Worm (Caenorhabditis elegans) whole organism, L4 larva: ENCODE measurements around the gene C40H5.2.

Experiments
- F10B5.3 ChIP-seq: sonication (generic microtip); optimal IDR thresholded peaks from 2 replicates; lab custom pipeline; 2016; ENCODE audit warnings: mild to moderate bottlenecking, missing genetic modification characterization, missing compliant biosample characterization
- F49E8.2 ChIP-seq: sonication (generic microtip); optimal IDR thresholded peaks from 2 replicates; lab custom pipeline; 2016; ENCODE audit warnings: missing compliant biosample characterization, mild to moderate bottlenecking, missing genetic modification characterization, borderline replicate concordance
- R02D3.7 ChIP-seq: fragments of 150-350 bp; sonication (generic microtip); optimal IDR thresholded peaks from 3 replicates; lab custom pipeline; 2014; ENCODE audit warnings: missing biosample characterization, missing genetic modification characterization
- T26A8.4 ChIP-seq: fragments of 200-800 bp; sonication (Bioruptor generic); IDR thresholded peaks from 2 replicates; pipeline ENCODE4 v1.3.6; 2022; ENCODE audit warnings: missing genetic modification characterization, missing compliant biosample characterization
- Y75B8A.6 ChIP-seq: fragments of 200-800 bp; sonication (Bioruptor generic); IDR thresholded peaks from 2 replicates; pipeline ENCODE4 v1.3.6; 2022; ENCODE audit warnings: missing genetic modification reagents, missing genetic modification characterization, missing compliant biosample characterization
- ZK337.2 ChIP-seq: fragments of 200-800 bp; sonication (Bioruptor generic); IDR thresholded peaks from 2 replicates; pipeline ENCODE4 v1.3.6; 2022; ENCODE audit warnings: missing genetic modification reagents, missing genetic modification characterization, missing compliant biosample characterization
- ZK546.5 ChIP-seq, 2 experiments: sonication (generic microtip); optimal IDR thresholded peaks; 2 replicates each; lab custom pipeline; 2017; ENCODE audit warnings: missing biosample characterization in 2 of 2, missing genetic modification characterization in 2 of 2
- aha-1 ChIP-seq: fragments of 150-350 bp; peaks from one replicate; lab custom pipeline; 2014; ENCODE audit warnings: missing biosample characterization, missing genetic modification characterization
- arid-1 ChIP-seq: fragments of 200-800 bp; sonication (Bioruptor generic); conservative IDR thresholded peaks from 2 replicates; pipeline ENCODE4 v1.3.6; 2022; ENCODE audit warnings: missing genetic modification reagents, missing genetic modification characterization, missing compliant biosample characterization
- attf-4 ChIP-seq: sonication (generic microtip); optimal IDR thresholded peaks from 3 replicates; lab custom pipeline; 2017; ENCODE audit warnings: missing biosample characterization, missing genetic modification characterization
- ceh-20 ChIP-seq: fragments of 200-800 bp; sonication (Bioruptor generic); IDR thresholded peaks from 2 replicates; pipeline ENCODE4 v1.3.6; 2022; ENCODE audit warnings: missing genetic modification reagents, missing genetic modification characterization, missing compliant biosample characterization
- ceh-28 ChIP-seq: fragments of 150-350 bp; optimal IDR thresholded peaks from 2 replicates; lab custom pipeline; 2014; ENCODE audit warnings: missing biosample characterization, missing genetic modification reagents, missing genetic modification characterization
- ceh-44 ChIP-seq: fragments of 200-800 bp; sonication (Bioruptor generic); IDR thresholded peaks from 2 replicates; pipeline ENCODE4 v1.3.6; 2022; ENCODE audit warnings: missing genetic modification reagents, missing genetic modification characterization, missing compliant biosample characterization
- ceh-82 ChIP-seq: sonication (generic microtip); optimal IDR thresholded peaks from 2 replicates; lab custom pipeline; 2017; ENCODE audit warnings: missing biosample characterization, missing genetic modification characterization
- ces-1 ChIP-seq: fragments of 150-350 bp; sonication (generic microtip); optimal IDR thresholded peaks from 4 replicates; lab custom pipeline; 2014; ENCODE audit warnings: missing biosample characterization, missing genetic modification reagents, missing genetic modification characterization
- cey-2 ChIP-seq: sonication (generic microtip); optimal IDR thresholded peaks from 3 replicates; lab custom pipeline; 2017; ENCODE audit warnings: missing genetic modification characterization, mild to moderate bottlenecking, missing compliant biosample characterization, antibody characterized with exemption, borderline replicate concordance; ENCODE audit not compliant: insufficient read depth
- ctbp-1 ChIP-seq: fragments of 200-800 bp; sonication (Bioruptor generic); IDR thresholded peaks from 2 replicates; pipeline ENCODE4 v1.3.6; 2022; ENCODE audit warnings: missing genetic modification reagents, missing genetic modification characterization, missing compliant biosample characterization
- daf-8 ChIP-seq: fragments of 200-800 bp; sonication (Bioruptor generic); IDR thresholded peaks from 2 replicates; pipeline ENCODE4 v1.3.6; 2022; ENCODE audit warnings: missing genetic modification characterization, missing compliant biosample characterization
- dmd-6 ChIP-seq: fragments of 200-800 bp; sonication (Bioruptor generic); IDR thresholded peaks from 2 replicates; pipeline ENCODE4 v1.3.6; 2022; ENCODE audit warnings: missing genetic modification reagents, missing genetic modification characterization, missing compliant biosample characterization
- dmd-9 ChIP-seq: fragments of 200-800 bp; sonication (Bioruptor generic); IDR thresholded peaks from 2 replicates; pipeline ENCODE4 v1.3.6; 2022; ENCODE audit warnings: missing genetic modification reagents, missing genetic modification characterization, missing compliant biosample characterization
- duxl-1 ChIP-seq: sonication (generic microtip); optimal IDR thresholded peaks from 2 replicates; lab custom pipeline; 2016; ENCODE audit warnings: mild to moderate bottlenecking, missing genetic modification characterization, moderate library complexity, missing compliant biosample characterization; ENCODE audit not compliant: poor library complexity
- dve-1 ChIP-seq: sonication (generic microtip); optimal IDR thresholded peaks from 2 replicates; lab custom pipeline; 2017; ENCODE audit warnings: antibody characterized with exemption, mild to moderate bottlenecking, missing genetic modification characterization, missing compliant biosample characterization; ENCODE audit not compliant: insufficient read depth
- egl-43 ChIP-seq: fragments of 200-800 bp; sonication (Bioruptor generic); IDR thresholded peaks from 2 replicates; pipeline ENCODE4 v1.3.6; 2022; ENCODE audit warnings: missing genetic modification reagents, missing genetic modification characterization, missing compliant biosample characterization
- gei-8 ChIP-seq: fragments of 200-800 bp; sonication (Bioruptor generic); optimal IDR thresholded peaks from 2 replicates; lab custom pipeline; 2018; ENCODE audit warnings: mild to moderate bottlenecking, missing genetic modification characterization, missing compliant biosample characterization
- hif-1 ChIP-seq, 2 experiments: sonication (generic microtip); optimal IDR thresholded peaks; 2 replicates each; lab custom pipeline; 2016 to 2017; ENCODE audit warnings: missing compliant biosample characterization in 2 of 2, missing genetic modification characterization in 2 of 2, missing genetic modification reagents in 2 of 2, missing genotype in 2 of 2, mild to moderate bottlenecking in 1 of 2
- hlh-11 ChIP-seq: fragments of 200-800 bp; sonication (Bioruptor generic); optimal IDR thresholded peaks from 2 replicates; lab custom pipeline; 2018; ENCODE audit warnings: mild to moderate bottlenecking, missing genetic modification characterization, missing compliant biosample characterization
- hlh-30 ChIP-seq: sonication (generic microtip); optimal IDR thresholded peaks from 2 replicates; lab custom pipeline; 2017; ENCODE audit warnings: antibody characterized with exemption, mild to moderate bottlenecking, missing genetic modification characterization, missing compliant biosample characterization; ENCODE audit not compliant: insufficient read depth
- hmg-1.1 ChIP-seq: fragments of 200-800 bp; sonication (Bioruptor generic); IDR thresholded peaks from 2 replicates; pipeline ENCODE4 v1.3.6; 2022; ENCODE audit warnings: missing genetic modification reagents, missing genetic modification characterization, missing compliant biosample characterization
- lim-7 ChIP-seq: fragments of 200-800 bp; sonication (Bioruptor generic); IDR thresholded peaks from 2 replicates; pipeline ENCODE4 v1.3.6; 2022; ENCODE audit warnings: missing genetic modification characterization, missing compliant biosample characterization
- lin-38 ChIP-seq: fragments of 200-800 bp; sonication (Bioruptor generic); IDR thresholded peaks from 2 replicates; pipeline ENCODE4 v1.3.6; 2022; ENCODE audit warnings: missing genetic modification reagents, missing genetic modification characterization, missing compliant biosample characterization
- lir-3 ChIP-seq: sonication (generic microtip); optimal IDR thresholded peaks from 2 replicates; lab custom pipeline; 2016; ENCODE audit warnings: mild to moderate bottlenecking, missing genetic modification characterization, missing compliant biosample characterization
- mep-1 ChIP-seq: fragments of 150-350 bp; sonication (generic microtip); optimal IDR thresholded peaks from 3 replicates; lab custom pipeline; 2014; ENCODE audit warnings: missing biosample characterization, missing genetic modification characterization
- mes-2 ChIP-seq: sonication (generic microtip); optimal IDR thresholded peaks from 2 replicates; lab custom pipeline; 2016; ENCODE audit warnings: missing genotype, mild to moderate bottlenecking, missing genetic modification characterization, missing compliant biosample characterization; ENCODE audit not compliant: poor library complexity, severe bottlenecking
- nhr-10 ChIP-seq: fragments of 150-350 bp; optimal IDR thresholded peaks from 2 replicates; lab custom pipeline; 2014; ENCODE audit warnings: missing biosample characterization, missing genetic modification characterization
- nhr-102 ChIP-seq: sonication (generic microtip); optimal IDR thresholded peaks from 2 replicates; lab custom pipeline; 2016; ENCODE audit warnings: mild to moderate bottlenecking, missing genetic modification characterization, moderate library complexity, missing compliant biosample characterization
- nhr-42 ChIP-seq: fragments of 200-800 bp; sonication (Bioruptor generic); IDR thresholded peaks from 2 replicates; pipeline ENCODE4 v1.3.6; 2022; ENCODE audit warnings: missing genetic modification characterization, missing compliant biosample characterization
- nhr-48 ChIP-seq: sonication (generic microtip); optimal IDR thresholded peaks from 2 replicates; lab custom pipeline; 2016; ENCODE audit warnings: mild to moderate bottlenecking, missing genetic modification characterization, missing compliant biosample characterization
- pha-4 ChIP-seq, 2 experiments: fragments of 150-350 bp in 1 of 2; fragments of 200-800 bp in 1 of 2; sonication (Bioruptor generic) in 1 of 2; IDR thresholded peaks in 1 of 2; optimal IDR thresholded peaks in 1 of 2; 2 replicates each; pipeline versions ENCODE4 v1.3.6 to Lab custom; 2014 to 2022; ENCODE audit warnings: missing genetic modification characterization in 2 of 2, missing genetic modification reagents in 2 of 2, missing biosample characterization in 1 of 2, missing compliant biosample characterization in 1 of 2
- php-3 ChIP-seq: fragments of 200-800 bp; sonication (Bioruptor generic); IDR thresholded peaks from 2 replicates; pipeline ENCODE4 v1.3.6; 2022; ENCODE audit warnings: missing genetic modification reagents, missing genetic modification characterization, missing compliant biosample characterization
- pqm-1 ChIP-seq: sonication (generic microtip); optimal IDR thresholded peaks from 2 replicates; lab custom pipeline; 2017; ENCODE audit warnings: missing biosample characterization, missing genetic modification characterization
- saeg-2 ChIP-seq: fragments of 200-800 bp; sonication (Bioruptor generic); IDR thresholded peaks from 2 replicates; pipeline ENCODE4 v1.3.6; 2022; ENCODE audit warnings: missing genetic modification reagents, missing genetic modification characterization, missing compliant biosample characterization
- set-16 ChIP-seq: fragments of 200-800 bp; sonication (Bioruptor generic); IDR thresholded peaks from 2 replicates; pipeline ENCODE4 v1.3.6; 2022; ENCODE audit warnings: missing genetic modification reagents, missing genetic modification characterization, missing compliant biosample characterization
- skn-1 ChIP-seq: fragments of 150-350 bp; optimal IDR thresholded peaks from 2 replicates; lab custom pipeline; 2014; ENCODE audit warnings: missing biosample characterization, missing genetic modification characterization
- snpc-4 ChIP-seq: fragments of 150-350 bp; optimal IDR thresholded peaks from 2 replicates; lab custom pipeline; 2014; ENCODE audit warnings: missing biosample characterization, missing genetic modification characterization
- tra-1 ChIP-seq: fragments of 200-800 bp; sonication (Bioruptor generic); IDR thresholded peaks from 2 replicates; pipeline ENCODE4 v1.3.6; 2022; ENCODE audit warnings: missing genetic modification reagents, missing genetic modification characterization, missing compliant biosample characterization
- unc-39 ChIP-seq: sonication (generic microtip); optimal IDR thresholded peaks from 2 replicates; lab custom pipeline; 2017; ENCODE audit warnings: missing biosample characterization, missing genetic modification characterization
- unc-62 ChIP-seq, 3 experiments: fragments of 150-350 bp in 1 of 3; sonication (generic microtip); optimal IDR thresholded peaks in 2 of 3; peaks in 1 of 3; 1 replicate in 1 of 3; 2 replicates in 2 of 3; lab custom pipeline; 2014 to 2017; ENCODE audit warnings: missing biosample characterization in 3 of 3, missing genetic modification characterization in 3 of 3, missing genetic modification reagents in 3 of 3, missing genotype in 1 of 3

The C40H5.2 gene

ce11 chrX:11791364-11792221, 45.7 kb downstream of the C40H5.2 start (continued):
- TF ChIP-seq nhr-48 (tag; lab: Kevin White, UChicago), result peak; percentile 65
- TF ChIP-seq php-3, result peak; percentile 36; the same call in 1 of the 2 replicates
- no peak for TF ChIP-seq attf-4
- TF ChIP-seq set-16 (GFP tag; lab: Robert Waterston, UW), result peak; percentile 50
- peak; percentile 73 to 97 for TF ChIP-seq unc-62 (GFP tag; optimal IDR thresholded peaks at IDR 0.05 in 1 of 2; lab: Kevin White, UChicago)
- TF ChIP-seq unc-62 (tag; optimal IDR thresholded peaks at IDR 0.05; lab: Kevin White, UChicago), result no peak
- no peak for TF ChIP-seq cey-2 (tag; lab: Kevin White, UChicago)
- TF ChIP-seq Y75B8A.6 (GFP tag; lab: Robert Waterston, UW), result no peak
- TF ChIP-seq duxl-1, result no peak
- TF ChIP-seq daf-8 (GFP tag; lab: Robert Waterston, UW), result no peak
- TF ChIP-seq F10B5.3 (tag; lab: Kevin White, UChicago), result peak; percentile 60
- no peak for TF ChIP-seq lir-3 (tag; lab: Kevin White, UChicago)
- no peak for TF ChIP-seq ctbp-1 (GFP tag; lab: Robert Waterston, UW)
- TF ChIP-seq T26A8.4 (GFP tag; lab: Robert Waterston, UW), result no peak
- no peak for TF ChIP-seq ZK337.2 (GFP tag; lab: Robert Waterston, UW)
- TF ChIP-seq hlh-30, result peak; percentile 84
- no peak for TF ChIP-seq ceh-82
- TF ChIP-seq mep-1 (tag; lab: Kevin White, UChicago), result no peak
- peak; percentile 88 for TF ChIP-seq hlh-11 (tag; lab: Kevin White, UChicago)
- peak; percentile 69 for TF ChIP-seq dve-1 (tag; lab: Kevin White, UChicago)
- TF ChIP-seq nhr-102 (tag; lab: Kevin White, UChicago), result peak; percentile 58
- TF ChIP-seq pqm-1 (tag; lab: Kevin White, UChicago), result peak; percentile 85
- TF ChIP-seq F49E8.2 (tag; lab: Kevin White, UChicago), result no peak
- no peak for TF ChIP-seq dmd-9 (GFP tag; lab: Robert Waterston, UW)
- TF ChIP-seq lin-38 (GFP tag; lab: Robert Waterston, UW), result no peak
- TF ChIP-seq tra-1 (GFP tag; lab: Robert Waterston, UW), result peak; percentile 65; the same call in 1 of the 2 replicates
- TF ChIP-seq ceh-44 (GFP tag; lab: Robert Waterston, UW), result no peak
- no peak for TF ChIP-seq arid-1 (GFP tag; lab: Robert Waterston, UW)
- TF ChIP-seq ZK546.5 (tag; optimal IDR thresholded peaks at IDR 0.05; lab: Kevin White, UChicago), result no peak
- TF ChIP-seq ces-1 (GFP tag; lab: Kevin White, UChicago), result no peak
- no peak for TF ChIP-seq lim-7 (GFP tag; lab: Robert Waterston, UW)
- peak; percentile 58 for TF ChIP-seq dmd-6 (GFP tag; lab: Robert Waterston, UW)
- no peak for TF ChIP-seq egl-43 (GFP tag; lab: Robert Waterston, UW)
- TF ChIP-seq saeg-2 (GFP tag; lab: Robert Waterston, UW), result no peak
- peak; percentile 8; the same call in 1 of the 2 replicates for TF ChIP-seq pha-4 (GFP tag; IDR thresholded peaks at IDR 0.05; lab: Robert Waterston, UW)
- no peak for TF ChIP-seq pha-4 (tag; optimal IDR thresholded peaks at IDR 0.05; lab: Kevin White, UChicago)
- peak in 1 of 2 experiments; percentile 12 for TF ChIP-seq hif-1 (tag; optimal IDR thresholded peaks at IDR 0.05; lab: Kevin White, UChicago)
- TF ChIP-seq aha-1 (tag; lab: Kevin White, UChicago), result peak; percentile 86
- TF ChIP-seq R02D3.7 (tag; lab: Kevin White, UChicago), result no peak
- no peak for TF ChIP-seq snpc-4 (tag; lab: Kevin White, UChicago)
- peak; percentile 52 for TF ChIP-seq nhr-10
- TF ChIP-seq skn-1 (tag; lab: Kevin White, UChicago), result no peak
- TF ChIP-seq gei-8 (GFP tag; lab: Kevin White, UChicago), result no peak
- TF ChIP-seq mes-2 (tag; lab: Kevin White, UChicago), result peak; percentile 56
- TF ChIP-seq hmg-1.1, result no peak; the same call in 1 of the 2 replicates
- TF ChIP-seq unc-39 (tag; lab: Kevin White, UChicago), result no peak
- TF ChIP-seq nhr-42 (GFP tag; lab: Robert Waterston, UW), result 0 out of 2 replicates have a peak, but pooled peaks have one; percentile 13
- no peak for TF ChIP-seq ceh-28 (tag; lab: Kevin White, UChicago)
- TF ChIP-seq ceh-20 (GFP tag; lab: Robert Waterston, UW), result no peak
